Worm (Caenorhabditis elegans) whole organism, L4/young adult: ENCODE results near the gene elo-4.

Source experiments
- W03F9.2 ChIP-seq: fragments of 150-350 bp; optimal IDR thresholded peaks from 2 replicates; lab custom pipeline; 2014; ENCODE audit warnings: missing biosample characterization, missing genetic modification characterization
- dao-5 ChIP-seq: sonication (generic microtip); optimal IDR thresholded peaks from 2 replicates; lab custom pipeline; 2016; ENCODE audit warnings: missing genotype, missing genetic modification characterization, moderate library complexity, missing compliant biosample characterization
- him-1 ChIP-seq: sonication (generic microtip); optimal IDR thresholded peaks from 2 replicates; lab custom pipeline; 2016; ENCODE audit warnings: missing genotype, missing genetic modification reagents, missing genetic modification characterization, missing compliant biosample characterization

elo-4 gene

ce11 chrIII:9334174-9334573, at the start of gene elo-4:
elo-4 (minus strand) TSS chrIII:9334274.
- TF ChIP-seq dao-5 (tag; lab: Kevin White, UChicago) = no peak

- no peak for TF ChIP-seq him-1 (tag; lab: Kevin White, UChicago)
These were observed 49.4 kb upstream of the elo-4 start, which contains the start of gene tkr-1 for ce11 chrIII:9383496-9383895. tkr-1 (plus strand) TSS chrIII:9383796.

ce11 chrIII:9376701-9377100, 42.6 kb upstream of the elo-4 start:
- no peak for TF ChIP-seq W03F9.2 (tag; lab: Kevin White, UChicago)
- TF ChIP-seq dao-5 (tag; lab: Kevin White, UChicago) = no peak
- TF ChIP-seq him-1 (tag; lab: Kevin White, UChicago) = no peak

- TF ChIP-seq him-1 (tag; lab: Kevin White, UChicago) (no peak), dao-5 (tag; lab: Kevin White, UChicago) (no peak), W03F9.2 (tag; lab: Kevin White, UChicago) (no peak)
These were observed 39.7 kb upstream of the elo-4 start for ce11 chrIII:9373779-9374178.

DNA sequence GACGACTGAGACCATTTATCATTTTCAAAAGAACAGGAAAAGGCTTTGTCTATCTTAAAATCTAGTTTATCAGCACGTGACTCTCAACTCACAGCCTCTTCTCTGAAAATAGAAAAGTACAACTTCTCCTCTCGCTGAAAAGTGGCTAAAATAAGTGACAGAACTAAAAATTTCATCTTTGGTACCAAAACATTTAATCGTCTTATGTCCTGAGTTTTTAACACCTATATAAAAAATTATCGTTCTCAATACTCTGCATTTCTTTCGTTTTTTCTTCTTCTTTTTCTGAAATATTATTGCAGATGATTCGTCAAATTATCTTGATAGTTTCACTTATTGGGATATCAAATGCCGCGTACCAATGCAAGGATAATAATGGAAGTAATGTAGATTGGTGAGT, 32.9 kb upstream of the elo-4 start, which contains the start of gene crn-6:
Gene crn-6, plus strand, starts transcription at position 301 of the 400 bp plus-strand sequence.
- TF ChIP-seq dao-5 (tag; lab: Kevin White, UChicago) (no peak), him-1 (tag; lab: Kevin White, UChicago) (no peak), W03F9.2 (tag; lab: Kevin White, UChicago) (no peak)

DNA sequence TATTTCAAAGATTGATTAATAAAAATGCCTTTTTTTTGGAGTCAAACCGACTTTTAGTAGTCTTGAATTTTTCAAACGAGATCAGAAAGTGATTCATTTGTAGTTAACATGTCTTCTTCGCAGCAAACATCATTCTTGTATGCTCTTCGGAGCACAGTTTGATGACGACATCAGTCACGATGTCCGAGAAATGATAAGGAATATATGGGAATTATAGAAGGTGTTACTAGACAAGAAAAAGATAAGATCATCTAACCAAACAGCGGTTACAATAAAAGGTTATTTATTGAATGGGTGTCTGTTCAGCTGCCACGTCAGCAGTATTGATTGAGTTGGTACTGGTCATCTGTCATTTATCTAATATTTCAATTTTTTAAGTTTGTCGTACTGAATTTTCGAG, 32.3 kb upstream of the elo-4 start:
- TF ChIP-seq him-1 (tag; lab: Kevin White, UChicago) = no peak
- TF ChIP-seq W03F9.2 (tag; lab: Kevin White, UChicago) = no peak
- TF ChIP-seq dao-5 (tag; lab: Kevin White, UChicago) = no peak

DNA sequence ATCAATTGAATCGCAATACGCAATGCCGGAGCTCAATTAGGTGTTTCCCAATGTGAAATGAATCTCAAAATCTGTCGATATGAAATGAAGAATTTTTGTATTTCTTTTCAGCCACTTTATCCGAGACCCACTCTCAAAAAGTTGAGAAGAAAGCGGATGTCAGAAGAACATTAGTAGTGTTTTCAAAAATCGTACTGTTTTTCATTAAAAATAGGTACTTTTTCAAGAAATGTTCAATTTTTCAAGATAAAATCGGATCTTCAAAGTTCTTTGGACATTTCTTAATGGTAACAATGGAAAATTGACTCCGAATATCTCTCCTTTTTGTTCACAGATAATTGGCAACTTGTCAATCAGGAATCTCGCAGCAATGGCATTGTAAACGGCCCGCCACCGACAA, 27.2 kb upstream of the elo-4 start, which contains the start of gene flp-25:
Gene flp-25, plus strand, starts transcription at position 301 of the 400 bp plus-strand sequence.
- TF ChIP-seq W03F9.2 (tag; lab: Kevin White, UChicago) = no peak
- no peak for TF ChIP-seq him-1 (tag; lab: Kevin White, UChicago)
- no peak for TF ChIP-seq dao-5 (tag; lab: Kevin White, UChicago)

- TF ChIP-seq dao-5 (tag; lab: Kevin White, UChicago) = no peak
- TF ChIP-seq him-1 (tag; lab: Kevin White, UChicago) = no peak
- TF ChIP-seq W03F9.2 (tag; lab: Kevin White, UChicago) = no peak
These were observed 25.0 kb upstream of the elo-4 start, which contains the start of gene K04H4.5 for ce11 chrIII:9359060-9359459. K04H4.5 (plus strand) TSS chrIII:9359360.

DNA sequence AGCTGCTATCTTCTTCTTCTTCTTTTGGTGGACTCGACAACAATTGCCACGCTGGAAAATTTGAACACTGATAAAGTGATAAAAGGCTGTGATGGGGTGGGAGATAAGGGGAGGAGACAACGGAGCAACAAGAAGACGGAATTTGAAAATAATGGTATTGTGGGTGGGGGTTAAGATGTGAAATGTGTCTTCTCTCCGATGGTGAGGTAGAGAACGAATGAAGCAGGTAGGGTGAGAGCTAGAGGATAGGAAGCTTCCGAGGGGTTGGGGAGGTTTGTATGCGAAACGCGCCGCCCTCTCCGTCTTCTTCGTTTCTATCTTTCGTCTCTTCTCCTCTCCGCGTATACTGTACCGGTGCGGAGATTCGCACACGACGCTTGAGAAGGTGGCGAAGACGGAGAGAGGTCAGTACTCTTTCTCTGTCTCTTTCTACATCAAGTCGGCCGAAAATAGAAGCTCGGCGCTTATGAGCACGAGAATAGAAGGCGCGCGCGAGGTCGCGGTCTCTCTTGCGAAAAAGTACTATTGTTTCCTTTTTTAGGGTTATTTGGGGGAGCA, 21.4 kb upstream of the elo-4 start, which contains the start of gene chtb-1:
Gene chtb-1, minus strand, starts transcription at position 51 of the 558 bp plus-strand sequence.
- TF ChIP-seq W03F9.2 (tag; lab: Kevin White, UChicago) (no peak), him-1 (tag; lab: Kevin White, UChicago) (no peak), dao-5 (tag; lab: Kevin White, UChicago) (no peak)

DNA sequence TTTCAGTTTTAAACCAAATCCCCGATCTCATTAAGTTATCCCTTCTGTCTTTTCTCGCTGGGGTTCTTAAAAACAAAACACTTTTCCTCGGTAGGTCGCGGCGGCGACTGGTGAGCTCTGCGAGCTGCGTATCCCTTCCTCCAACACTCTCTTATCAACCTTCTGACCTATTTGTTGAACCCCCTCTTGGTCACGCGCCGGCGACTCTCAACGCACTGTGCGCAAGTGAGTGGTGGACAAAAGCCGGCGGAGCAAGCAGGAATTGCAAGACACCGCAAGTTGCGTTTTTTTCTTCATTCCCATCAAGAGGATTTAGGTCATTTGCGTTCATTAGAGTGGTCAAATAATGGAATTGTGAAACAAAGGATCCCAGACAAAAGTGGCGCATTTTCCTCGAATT, 19.7 kb upstream of the elo-4 start:
- TF ChIP-seq him-1 (tag; lab: Kevin White, UChicago) = no peak

DNA sequence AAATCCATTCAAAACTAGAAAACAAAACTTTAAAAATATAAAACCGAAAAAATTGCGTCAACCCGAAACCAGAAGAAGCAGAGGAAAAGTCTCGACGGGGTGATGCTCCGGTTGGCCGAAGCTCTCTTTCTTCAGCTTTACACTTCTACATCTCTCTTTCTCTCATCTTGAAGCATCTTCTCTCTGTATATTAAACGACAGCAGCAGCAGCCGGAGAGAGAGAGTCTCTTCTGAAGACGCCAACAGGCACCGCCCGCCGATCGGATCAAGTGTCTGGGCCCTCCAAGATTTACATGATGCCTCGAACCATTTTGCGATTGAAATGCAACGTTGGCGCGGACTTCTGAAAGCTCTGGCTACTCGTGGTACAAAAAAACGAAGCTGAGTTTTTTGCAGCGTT, 12.6 kb upstream of the elo-4 start:
- TF ChIP-seq W03F9.2 (tag; lab: Kevin White, UChicago) (no peak), him-1 (tag; lab: Kevin White, UChicago) (no peak), dao-5 (tag; lab: Kevin White, UChicago) (no peak)

DNA sequence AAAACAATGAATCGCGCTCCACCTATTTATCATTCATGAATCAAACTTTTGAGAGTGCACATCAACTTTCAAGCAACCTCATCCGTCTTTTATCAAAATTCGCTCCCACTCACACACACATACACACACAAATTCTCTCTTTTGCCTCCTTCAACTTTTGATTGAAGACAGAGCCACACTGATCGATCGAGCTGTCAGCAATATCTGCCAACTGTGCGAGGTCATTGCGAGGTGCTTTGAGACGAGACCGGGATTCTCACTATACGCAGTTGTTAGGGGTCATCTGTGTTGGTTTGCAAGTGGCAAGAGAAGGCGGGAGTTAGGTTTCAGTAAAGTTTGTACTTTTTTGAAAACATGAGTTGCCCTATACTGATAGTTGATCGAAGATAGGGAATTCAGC, 12.0 kb upstream of the elo-4 start:
- TF ChIP-seq W03F9.2 (tag; lab: Kevin White, UChicago) = no peak
- no peak for TF ChIP-seq dao-5 (tag; lab: Kevin White, UChicago)
- TF ChIP-seq him-1 (tag; lab: Kevin White, UChicago) = no peak

DNA sequence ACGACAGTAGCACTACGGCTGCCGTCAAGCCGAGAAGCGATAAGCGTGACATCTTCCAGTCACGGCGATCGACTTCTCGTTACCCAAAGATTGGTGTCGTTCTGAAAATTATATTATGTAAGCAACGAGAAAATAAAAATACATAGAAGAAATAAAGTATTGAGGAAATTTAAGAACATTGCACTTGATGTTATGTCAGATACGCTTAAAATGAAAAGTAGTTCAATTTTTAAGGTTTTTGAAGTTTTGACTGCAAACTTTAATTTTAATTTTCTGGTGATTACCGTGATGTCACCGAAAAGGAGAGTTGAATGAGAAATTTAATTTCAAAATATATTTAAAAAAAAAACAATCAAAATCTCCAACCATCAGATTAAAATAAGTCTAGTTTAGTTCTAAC, 10.3 kb upstream of the elo-4 start, which contains the start of gene emb-9:
Gene emb-9, minus strand, starts transcription at position 101 of the 400 bp plus-strand sequence.
- no peak for TF ChIP-seq him-1 (tag; lab: Kevin White, UChicago)
- no peak for TF ChIP-seq dao-5 (tag; lab: Kevin White, UChicago)
- TF ChIP-seq W03F9.2 (tag; lab: Kevin White, UChicago) = no peak

DNA sequence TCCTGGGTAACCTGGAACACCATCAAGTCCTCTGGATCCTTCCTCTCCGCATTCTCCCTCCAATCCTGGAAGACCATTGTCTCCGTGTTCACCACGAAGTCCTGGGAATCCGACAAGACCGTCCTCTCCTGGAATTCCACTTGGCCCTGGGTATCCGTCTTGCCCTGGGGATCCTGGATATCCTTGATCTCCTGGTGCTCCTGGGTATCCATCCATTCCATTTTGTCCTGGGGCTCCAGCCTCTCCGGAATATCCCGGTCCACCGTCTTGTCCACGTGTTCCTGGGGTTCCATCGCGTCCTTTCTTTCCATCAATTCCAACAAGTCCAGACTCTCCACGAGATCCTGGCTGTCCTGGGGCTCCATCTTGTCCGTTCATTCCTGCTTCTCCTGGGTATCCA, 6.0 kb upstream of the elo-4 start:
- TF ChIP-seq dao-5 (tag; lab: Kevin White, UChicago) = no peak
- no peak for TF ChIP-seq W03F9.2 (tag; lab: Kevin White, UChicago)
- no peak for TF ChIP-seq him-1 (tag; lab: Kevin White, UChicago)
